Fruit fly (Drosophila melanogaster) whole organism: ENCODE measurements around the gene RpL10Ab.

Experiments used
- CG8478 ChIP-seq: fragments of >200 bp; optimal IDR thresholded peaks from 2 replicates; lab custom pipeline; 2018; ENCODE audit warnings: inconsistent platforms
- Dll ChIP-seq: fragments of >200 bp; optimal IDR thresholded peaks from 2 replicates; lab custom pipeline; 2017
- EcR ChIP-seq, 2 experiments: fragments of >200 bp; optimal IDR thresholded peaks; 2 replicates each; lab custom pipeline; 2017; ENCODE audit warnings: missing biosample characterization in 2 of 2, missing genetic modification characterization in 2 of 2, missing genetic modification reagents in 2 of 2
- pan ChIP-seq: fragments of >200 bp; optimal IDR thresholded peaks from 2 replicates; lab custom pipeline; 2017
- psq ChIP-seq: fragments of >200 bp; optimal IDR thresholded peaks from 2 replicates; lab custom pipeline; 2017
- usp ChIP-seq: fragments of >200 bp; optimal IDR thresholded peaks from 2 replicates; lab custom pipeline; 2017; ENCODE audit warnings: missing biosample characterization, missing genetic modification characterization, mixed read lengths

DNA sequence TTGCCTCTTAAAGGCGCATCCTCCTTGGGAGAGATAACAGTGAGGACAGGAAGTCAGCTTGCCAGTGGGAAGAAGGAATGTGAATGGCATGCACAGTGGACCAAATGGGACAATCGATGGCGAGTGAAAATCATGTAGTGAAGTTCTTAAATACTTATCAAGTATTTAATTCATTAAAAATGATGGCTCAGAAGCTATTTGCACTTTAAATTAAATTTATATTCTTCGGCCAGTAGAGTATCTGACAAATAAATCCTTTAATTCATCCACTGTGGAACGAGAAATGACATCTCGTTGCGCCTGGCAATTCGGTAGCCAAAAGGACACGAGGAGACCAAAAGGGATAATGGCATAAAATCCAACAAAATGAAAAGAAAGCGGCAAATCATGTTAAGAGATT is 46.7 kb downstream of the RpL10Ab start:
- TF ChIP-seq psq (lab: Kevin White, UChicago) (no peak), CG8478 (lab: Kevin White, UChicago) (no peak), Dll (lab: Kevin White, UChicago) (no peak), pan (no peak), EcR (GFP tag; optimal IDR thresholded peaks at IDR 0.05; lab: Kevin White, UChicago) (no peak), usp (GFP tag; lab: Kevin White, UChicago) (no peak)
